Worm (Caenorhabditis elegans) whole organism, late embryonic: ENCODE data around the gene srh-282.

Experiments used
- C38D4.7 ChIP-seq: fragments of 200-800 bp; sonication (Bioruptor generic); optimal IDR thresholded peaks from 2 replicates; lab custom pipeline; 2018; ENCODE audit warnings: mild to moderate bottlenecking, missing genetic modification characterization, moderate library complexity, missing compliant biosample characterization
- K09A11.1 ChIP-seq: sonication (generic microtip); optimal IDR thresholded peaks from 2 replicates; lab custom pipeline; 2017; ENCODE audit warnings: antibody characterized with exemption, mild to moderate bottlenecking, missing genetic modification characterization, missing compliant biosample characterization; ENCODE audit not compliant: insufficient read depth
- T23F11.4 ChIP-seq: fragments of 200-800 bp; sonication (Bioruptor generic); optimal IDR thresholded peaks from 2 replicates; lab custom pipeline; 2018; ENCODE audit warnings: mild to moderate bottlenecking, missing genetic modification characterization, missing compliant biosample characterization
- Y22D7AL.16 ChIP-seq: sonication (generic microtip); optimal IDR thresholded peaks from 2 replicates; lab custom pipeline; 2016; ENCODE audit warnings: missing genetic modification characterization, missing compliant biosample characterization
- ahr-1 ChIP-seq: sonication (generic microtip); optimal IDR thresholded peaks from 2 replicates; lab custom pipeline; 2016; ENCODE audit warnings: missing genetic modification characterization, missing compliant biosample characterization
- ceh-14 ChIP-seq: sonication (generic microtip); optimal IDR thresholded peaks from 2 replicates; lab custom pipeline; 2016; ENCODE audit warnings: missing genotype, missing genetic modification characterization, missing compliant biosample characterization
- ceh-18 ChIP-seq: sonication (generic microtip); optimal IDR thresholded peaks from 2 replicates; lab custom pipeline; 2016; ENCODE audit warnings: missing genetic modification characterization, missing compliant biosample characterization
- ceh-19 ChIP-seq: fragments of 200-800 bp; sonication (Bioruptor generic); optimal IDR thresholded peaks from 2 replicates; lab custom pipeline; 2018; ENCODE audit warnings: mild to moderate bottlenecking, missing genetic modification characterization, missing compliant biosample characterization
- ceh-2 ChIP-seq: sonication (generic microtip); optimal IDR thresholded peaks from 2 replicates; lab custom pipeline; 2016; ENCODE audit warnings: missing genotype, missing genetic modification characterization, missing compliant biosample characterization
- ceh-30 ChIP-seq: fragments of 150-350 bp; optimal IDR thresholded peaks from 2 replicates; lab custom pipeline; 2014; ENCODE audit warnings: missing biosample characterization, missing genetic modification characterization
- ceh-31 ChIP-seq: sonication (generic microtip); optimal IDR thresholded peaks from 2 replicates; lab custom pipeline; 2016; ENCODE audit warnings: missing genetic modification characterization, missing compliant biosample characterization
- ceh-34 ChIP-seq: sonication (generic microtip); optimal IDR thresholded peaks from 2 replicates; lab custom pipeline; 2016; ENCODE audit warnings: mild to moderate bottlenecking, missing genetic modification characterization, missing compliant biosample characterization
- ceh-45 ChIP-seq: fragments of 200-800 bp; sonication (Bioruptor generic); IDR thresholded peaks from 2 replicates; pipeline ENCODE4 v1.3.6; 2022; ENCODE audit warnings: missing genetic modification reagents, missing genetic modification characterization, missing compliant biosample characterization
- ceh-6 ChIP-seq: fragments of 200-800 bp; sonication (Bioruptor generic); optimal IDR thresholded peaks from 2 replicates; lab custom pipeline; 2018; ENCODE audit warnings: mild to moderate bottlenecking, missing genetic modification characterization, missing compliant biosample characterization
- ceh-9 ChIP-seq: sonication (generic microtip); optimal IDR thresholded peaks from 2 replicates; lab custom pipeline; 2016; ENCODE audit warnings: mild to moderate bottlenecking, missing genetic modification characterization, inconsistent platforms, missing compliant biosample characterization
- dve-1 ChIP-seq: sonication (generic microtip); optimal IDR thresholded peaks from 2 replicates; lab custom pipeline; 2017; ENCODE audit warnings: antibody characterized with exemption, mild to moderate bottlenecking, missing genetic modification characterization, missing compliant biosample characterization
- elt-2 ChIP-seq: sonication (generic microtip); optimal IDR thresholded peaks from 2 replicates; lab custom pipeline; 2016; ENCODE audit warnings: missing genetic modification reagents, missing genetic modification characterization, missing compliant biosample characterization
- ets-4 ChIP-seq: sonication (generic microtip); optimal IDR thresholded peaks from 2 replicates; lab custom pipeline; 2016; ENCODE audit warnings: missing genetic modification characterization, missing compliant biosample characterization
- fkh-10 ChIP-seq: fragments of 150-350 bp; optimal IDR thresholded peaks from 2 replicates; lab custom pipeline; 2014; ENCODE audit warnings: missing biosample characterization, missing genetic modification reagents, missing genetic modification characterization
- gmeb-2 ChIP-seq: sonication (generic microtip); optimal IDR thresholded peaks from 2 replicates; lab custom pipeline; 2016; ENCODE audit warnings: missing genetic modification characterization, inconsistent platforms, missing compliant biosample characterization
- hlh-15 ChIP-seq: sonication (generic microtip); optimal IDR thresholded peaks from 2 replicates; lab custom pipeline; 2016; ENCODE audit warnings: missing genetic modification characterization, missing compliant biosample characterization
- hlh-30 ChIP-seq: sonication (generic microtip); optimal IDR thresholded peaks from 2 replicates; lab custom pipeline; 2017; ENCODE audit warnings: antibody characterized with exemption, missing genetic modification characterization, missing compliant biosample characterization; ENCODE audit not compliant: insufficient read depth
- hlh-8 ChIP-seq: sonication (generic microtip); optimal IDR thresholded peaks from 2 replicates; lab custom pipeline; 2016; ENCODE audit warnings: missing genotype, missing genetic modification characterization, missing compliant biosample characterization
- lin-11 ChIP-seq: fragments of 200-800 bp; sonication (Bioruptor generic); optimal IDR thresholded peaks from 2 replicates; lab custom pipeline; 2018; ENCODE audit warnings: mild to moderate bottlenecking, missing genetic modification characterization, missing compliant biosample characterization
- madf-2 ChIP-seq: sonication (generic microtip); optimal IDR thresholded peaks from 2 replicates; lab custom pipeline; 2017; ENCODE audit warnings: missing genetic modification characterization, missing compliant biosample characterization
- mec-3 ChIP-seq: sonication (generic microtip); optimal IDR thresholded peaks from 2 replicates; lab custom pipeline; 2016; ENCODE audit warnings: borderline replicate concordance, missing genetic modification characterization, missing compliant biosample characterization
- nfya-1 ChIP-seq: sonication (generic microtip); optimal IDR thresholded peaks from 2 replicates; lab custom pipeline; 2017; ENCODE audit warnings: missing genetic modification characterization, mild to moderate bottlenecking, missing compliant biosample characterization, antibody characterized with exemption, moderate library complexity
- odd-2 ChIP-seq: sonication (generic microtip); optimal IDR thresholded peaks from 2 replicates; lab custom pipeline; 2017; ENCODE audit warnings: antibody characterized with exemption, mild to moderate bottlenecking, missing genetic modification characterization, missing compliant biosample characterization
- pha-2 ChIP-seq: sonication (generic microtip); optimal IDR thresholded peaks from 2 replicates; lab custom pipeline; 2017; ENCODE audit warnings: mild to moderate bottlenecking, missing genetic modification characterization, missing compliant biosample characterization
- pha-4 ChIP-seq: fragments of 150-350 bp; optimal IDR thresholded peaks from 2 replicates; lab custom pipeline; 2018; ENCODE audit warnings: missing biosample characterization, missing genetic modification reagents, missing genetic modification characterization
- pros-1 ChIP-seq: fragments of 150-350 bp; optimal IDR thresholded peaks from 2 replicates; lab custom pipeline; 2014; ENCODE audit warnings: missing biosample characterization, missing genetic modification reagents, missing genetic modification characterization
- rnt-1 ChIP-seq: sonication (generic microtip); optimal IDR thresholded peaks from 2 replicates; lab custom pipeline; 2016; ENCODE audit warnings: missing genetic modification characterization, missing compliant biosample characterization
- syd-9 ChIP-seq: sonication (generic microtip); optimal IDR thresholded peaks from 2 replicates; lab custom pipeline; 2016; ENCODE audit warnings: mild to moderate bottlenecking, missing genetic modification characterization, moderate library complexity, missing compliant biosample characterization
- tbx-7 ChIP-seq: sonication (generic microtip); optimal IDR thresholded peaks from 2 replicates; lab custom pipeline; 2016; ENCODE audit warnings: missing genotype, missing genetic modification characterization, missing compliant biosample characterization
- unc-3 ChIP-seq, 2 experiments: fragments of 200-800 bp in 1 of 2; sonication (Bioruptor generic) in 1 of 2; sonication (generic microtip) in 1 of 2; conservative IDR thresholded peaks in 1 of 2; optimal IDR thresholded peaks in 1 of 2; 2 replicates each; pipeline versions ENCODE4 v1.3.6 to Lab custom; 2016 to 2022; ENCODE audit warnings: missing compliant biosample characterization in 2 of 2, missing genetic modification characterization in 2 of 2, missing genetic modification reagents in 1 of 2
- unc-42 ChIP-seq: sonication (generic microtip); optimal IDR thresholded peaks from 2 replicates; lab custom pipeline; 2016; ENCODE audit warnings: missing genotype, missing genetic modification characterization, missing compliant biosample characterization
- unc-55 ChIP-seq: sonication (generic microtip); optimal IDR thresholded peaks from 2 replicates; lab custom pipeline; 2017; ENCODE audit warnings: missing biosample characterization, missing genetic modification reagents, missing genetic modification characterization
- unc-86 ChIP-seq: sonication (generic microtip); optimal IDR thresholded peaks from 2 replicates; lab custom pipeline; 2016; ENCODE audit warnings: missing genetic modification characterization, missing compliant biosample characterization
- zip-5 ChIP-seq: sonication (generic microtip); optimal IDR thresholded peaks from 2 replicates; lab custom pipeline; 2016; ENCODE audit warnings: missing genetic modification characterization, missing compliant biosample characterization

Gene srh-282

DNA sequence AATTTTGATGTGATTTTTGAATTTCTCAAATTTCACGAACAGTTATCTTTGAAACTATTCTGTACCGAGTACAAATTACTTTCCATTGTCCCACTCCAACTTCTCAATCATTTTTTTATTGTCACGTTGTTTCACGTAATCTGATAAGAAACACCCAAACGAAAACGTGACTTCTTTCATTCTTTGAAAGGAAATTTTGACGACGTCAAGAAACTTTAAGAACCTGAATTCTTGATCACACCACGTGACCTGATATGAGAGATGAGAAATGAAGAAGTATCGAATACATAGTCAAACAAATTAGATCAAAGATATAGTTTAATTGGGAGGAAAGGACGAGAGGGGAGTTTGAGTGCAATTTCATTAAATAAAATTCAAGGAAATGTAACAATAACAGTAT is 36.3 kb upstream of the srh-282 start:
- TF ChIP-seq K09A11.1 (no peak), pha-4 (tag; lab: Kevin White, UChicago) (no peak), fkh-10 (GFP tag; lab: Kevin White, UChicago) (no peak), ceh-30 (tag; lab: Kevin White, UChicago) (no peak), ceh-34 (tag; lab: Kevin White, UChicago) (no peak), ceh-9 (tag; lab: Kevin White, UChicago) (no peak), pha-2 (tag; lab: Kevin White, UChicago) (no peak), hlh-8 (tag; lab: Kevin White, UChicago) (no peak), tbx-7 (no peak), elt-2 (tag; lab: Kevin White, UChicago) (no peak), ceh-19 (no peak), gmeb-2 (tag; lab: Kevin White, UChicago) (no peak), ceh-14 (tag; lab: Kevin White, UChicago) (no peak), C38D4.7 (no peak), mec-3 (no peak), rnt-1 (tag; lab: Kevin White, UChicago) (no peak), Y22D7AL.16 (tag; lab: Kevin White, UChicago) (no peak), madf-2 (tag; lab: Kevin White, UChicago) (no peak), unc-55 (GFP tag; lab: Kevin White, UChicago) (no peak)

DNA sequence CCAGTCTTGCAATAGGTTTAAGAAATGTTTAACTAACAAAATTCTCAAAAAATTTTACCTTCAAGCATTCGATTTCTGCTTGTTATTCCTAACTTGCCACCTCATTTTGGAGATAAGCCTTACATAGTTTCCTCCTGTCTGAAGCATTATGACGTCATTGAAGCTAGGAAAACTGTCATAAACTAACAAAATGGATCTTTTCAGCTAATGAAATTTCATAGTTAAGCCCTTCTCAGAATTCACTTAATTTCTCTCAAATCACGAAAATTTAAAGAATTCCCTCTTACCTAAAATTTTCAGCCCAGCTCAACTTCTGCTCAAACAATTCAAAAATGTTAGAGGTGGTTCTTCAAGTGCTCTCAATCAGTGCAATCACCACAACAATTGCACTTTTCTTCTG is 34.0 kb upstream of the srh-282 start, which contains the start of gene swt-1:
swt-1 (plus strand) TSS at position 301 of the 400 bp plus-strand sequence.
- TF ChIP-seq ceh-6 (GFP tag; lab: Kevin White, UChicago) (no peak), dve-1 (tag; lab: Kevin White, UChicago) (no peak), odd-2 (tag; lab: Kevin White, UChicago) (no peak), rnt-1 (tag; lab: Kevin White, UChicago) (no peak), unc-42 (tag; lab: Kevin White, UChicago) (no peak), ceh-45 (no peak), unc-3 (GFP tag; conservative IDR thresholded peaks at IDR 0.05; lab: Robert Waterston, UW) (no peak), unc-3 (tag; optimal IDR thresholded peaks at IDR 0.05; lab: Kevin White, UChicago) (no peak), zip-5 (tag; lab: Kevin White, UChicago) (no peak), ceh-2 (tag; lab: Kevin White, UChicago) (no peak), unc-86 (tag; lab: Kevin White, UChicago) (no peak), ceh-31 (tag; lab: Kevin White, UChicago) (no peak), nfya-1 (no peak), syd-9 (tag; lab: Kevin White, UChicago) (no peak), ceh-18 (tag; lab: Kevin White, UChicago) (no peak), madf-2 (tag; lab: Kevin White, UChicago) (no peak), ahr-1 (tag; lab: Kevin White, UChicago) (no peak), hlh-30 (tag; lab: Kevin White, UChicago) (no peak), lin-11 (no peak)

DNA sequence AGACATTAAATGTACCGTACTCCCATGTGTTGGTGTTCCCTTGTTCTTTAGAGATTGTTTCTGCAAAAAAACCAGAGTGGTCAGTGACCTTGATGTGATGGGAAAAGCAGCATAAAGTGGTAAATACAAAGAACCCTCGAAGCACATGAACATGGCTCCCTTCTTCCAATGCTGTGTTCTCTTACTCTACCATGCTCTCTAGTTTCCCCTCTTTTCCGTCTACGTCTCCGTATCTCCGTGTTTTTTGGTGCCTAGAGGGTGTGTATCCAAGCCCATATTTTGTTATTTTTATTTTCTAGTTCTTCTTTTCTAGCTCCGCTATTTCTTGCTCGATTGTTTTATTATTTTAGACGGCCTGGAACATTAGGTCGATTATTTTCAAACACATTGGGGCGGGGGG is 33.4 kb upstream of the srh-282 start:
- TF ChIP-seq odd-2 (tag; lab: Kevin White, UChicago) (no peak), pros-1 (tag; lab: Kevin White, UChicago) (no peak), zip-5 (tag; lab: Kevin White, UChicago) (no peak), ets-4 (no peak), K09A11.1 (no peak), T23F11.4 (GFP tag; lab: Kevin White, UChicago) (no peak), hlh-15 (tag; lab: Kevin White, UChicago) (no peak)
- TF ChIP-seq, all 69 proteins: peak for 0
